Worm (Caenorhabditis elegans): ENCODE measurements around the gene ZK688.10.

ce11 chrIII:7889036-7889435 is 7.8 kb downstream of the ZK688.10 start:
- TF ChIP-seq flt-1 (GFP tag; IDR thresholded peaks at IDR 0.05) = no peak
- no peak for TF ChIP-seq cog-1 (tag; optimal IDR thresholded peaks at IDR 0.05)
- no peak for TF ChIP-seq ref-1 (GFP tag; conservative IDR thresholded peaks at IDR 0.05)
- TF ChIP-seq klf-2 (GFP tag; conservative IDR thresholded peaks at IDR 0.05) = no peak
- TF ChIP-seq ztf-29 (GFP tag; IDR thresholded peaks at IDR 0.05) = no peak
- no peak for TF ChIP-seq T22C8.4 (GFP tag; IDR thresholded peaks at IDR 0.05)
- TF ChIP-seq ztf-23 (GFP tag; IDR thresholded peaks at IDR 0.05) = no peak
- no peak for TF ChIP-seq tab-1 (GFP tag; IDR thresholded peaks at IDR 0.05)

All from whole organism, midembryonic.